Fruit fly (Drosophila melanogaster): ENCODE measurements around the gene Pc.

DNA sequence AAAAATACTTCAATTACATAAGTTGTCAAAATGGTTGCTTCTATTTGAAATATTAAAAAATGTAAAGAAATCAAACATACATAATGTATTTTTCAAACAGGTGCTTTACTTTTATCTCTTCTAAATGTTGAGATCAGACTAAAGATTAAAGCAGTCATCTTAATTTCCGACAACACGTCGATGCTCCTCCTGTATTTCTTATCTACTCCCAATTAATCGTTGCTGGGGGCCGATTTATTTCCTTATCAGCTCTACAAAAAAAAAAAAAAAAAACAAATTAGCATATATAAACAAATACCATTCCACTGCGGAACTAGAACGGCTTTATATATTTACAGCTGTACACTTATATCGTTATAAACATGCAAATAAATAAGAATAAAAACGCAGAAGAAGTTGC, 36.1 kb downstream of the Pc start:
- TF ChIP-seq CG14711 (tag; optimal IDR thresholded peaks at IDR 0.05) (no peak), CG5204 (GFP tag; optimal IDR thresholded peaks at IDR 0.05) (no peak), CG1620 (GFP tag; optimal IDR thresholded peaks at IDR 0.05) (no peak), CG7101 (tag; optimal IDR thresholded peaks at IDR 0.05) (no peak), CG12768 (GFP tag; optimal IDR thresholded peaks at IDR 0.05) (no peak), CG11617 (GFP tag; optimal IDR thresholded peaks at IDR 0.05) (no peak)
